Worm (Caenorhabditis elegans): ENCODE results near the gene baz-2.

Gene baz-2

DNA sequence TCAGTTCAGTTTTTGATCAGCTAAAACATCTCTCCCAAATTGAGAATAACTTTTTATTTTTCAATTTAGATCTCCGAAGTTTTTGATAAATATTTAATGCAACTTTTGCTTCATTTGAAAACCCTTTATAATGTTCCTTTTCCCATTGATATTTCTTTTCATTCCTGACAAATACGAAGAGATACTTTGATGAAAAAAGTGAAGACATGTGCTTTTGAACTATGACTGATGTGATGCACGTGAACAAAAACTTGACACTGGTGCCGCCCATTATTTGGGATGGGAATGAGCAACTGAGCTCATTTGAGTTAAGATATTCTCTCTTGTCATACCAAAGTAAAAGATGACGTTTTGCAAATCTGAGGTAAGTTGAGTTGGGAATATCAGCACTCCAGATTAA, 39.6 kb downstream of the baz-2 start, which contains the start of gene T04A6.1:
Gene T04A6.1, plus strand, starts transcription at position 301 of the 400 bp plus-strand sequence.
- TF ChIP-seq ztf-3 (GFP tag; optimal IDR thresholded peaks at IDR 0.05) = no peak
- TF ChIP-seq unc-62 (GFP tag; optimal IDR thresholded peaks at IDR 0.05) = no peak
- no peak for TF ChIP-seq rcor-1 (GFP tag; IDR thresholded peaks at IDR 0.05)
- TF ChIP-seq hlh-26 (GFP tag; conservative IDR thresholded peaks at IDR 0.05) = no peak
- no peak for TF ChIP-seq lin-26 (GFP tag; IDR thresholded peaks at IDR 0.05)

DNA sequence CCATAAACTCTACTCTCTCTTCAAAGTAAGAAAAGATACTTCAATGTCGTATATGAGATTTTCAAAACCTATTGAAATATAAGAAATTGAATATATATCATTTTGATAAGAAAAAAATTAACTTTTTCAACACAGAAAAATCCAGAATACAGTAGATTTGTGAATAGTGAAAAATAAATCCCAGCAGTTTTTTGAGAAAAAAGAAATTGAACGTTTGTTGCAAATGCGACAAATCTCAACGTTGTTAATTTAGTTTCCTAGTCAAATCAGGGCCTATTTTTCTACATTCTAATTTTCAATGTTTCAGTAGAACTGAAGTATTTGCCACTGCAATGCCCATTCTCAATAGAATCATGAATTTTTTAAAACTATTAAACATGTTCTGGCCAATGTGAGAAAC, 41.3 kb downstream of the baz-2 start, which contains the start of gene T04A6.2:
Gene T04A6.2, plus strand, starts transcription at position 301 of the 400 bp plus-strand sequence.
- no peak for TF ChIP-seq F22D6.2 (tag; optimal IDR thresholded peaks at IDR 0.05)
- no peak for TF ChIP-seq nhr-27 (tag; optimal IDR thresholded peaks at IDR 0.05)
- TF ChIP-seq ztf-18 (tag; optimal IDR thresholded peaks at IDR 0.05) = no peak
- no peak for TF ChIP-seq B0019.2 (GFP tag; conservative IDR thresholded peaks at IDR 0.05)
- TF ChIP-seq cebp-2 (GFP tag; IDR thresholded peaks at IDR 0.05) = no peak
- TF ChIP-seq mcd-1 (GFP tag; IDR thresholded peaks at IDR 0.05) = no peak
- no peak for TF ChIP-seq zim-3 (tag; optimal IDR thresholded peaks at IDR 0.05)
- no peak for TF ChIP-seq nhr-80 (tag; optimal IDR thresholded peaks at IDR 0.05)
- TF ChIP-seq Y67H2A.10 (GFP tag; conservative IDR thresholded peaks at IDR 0.05) = no peak
- no peak for TF ChIP-seq let-607 (tag; optimal IDR thresholded peaks at IDR 0.05)
- TF ChIP-seq dpl-1 (GFP tag; optimal IDR thresholded peaks at IDR 0.05) = no peak
- no peak for TF ChIP-seq lir-1 (GFP tag; conservative IDR thresholded peaks at IDR 0.05)

DNA sequence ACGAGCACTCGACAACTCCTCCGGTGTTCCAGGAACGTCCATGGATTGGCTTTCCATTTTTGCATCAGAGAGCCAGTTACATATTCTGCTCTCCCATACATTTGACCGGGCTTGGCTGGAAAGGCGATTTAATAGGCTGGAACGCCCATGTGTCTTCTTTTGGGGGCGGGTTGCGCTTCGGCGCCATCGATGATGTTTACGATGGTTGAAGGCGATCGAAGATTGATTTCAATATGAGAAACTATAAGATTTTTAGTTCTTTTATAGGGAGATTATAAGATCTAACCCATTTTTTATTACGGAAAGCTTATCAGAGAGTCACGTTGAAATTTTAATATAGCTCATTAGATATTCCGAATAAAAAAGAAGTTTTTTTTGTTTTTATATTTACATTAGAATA, 46.7 kb downstream of the baz-2 start, which contains the start of gene nsph-4.3:
Gene nsph-4.3, minus strand, starts transcription at position 101 of the 400 bp plus-strand sequence.
- TF ChIP-seq aptf-2 (GFP tag; conservative IDR thresholded peaks at IDR 0.05) (no peak), D2030.7 (GFP tag; IDR thresholded peaks at IDR 0.05) (no peak), die-1 (tag; optimal IDR thresholded peaks at IDR 0.05) (no peak), cebp-2 (GFP tag; IDR thresholded peaks at IDR 0.05) (no peak), zfh-2 (GFP tag; conservative IDR thresholded peaks at IDR 0.05) (no peak), zim-3 (tag; optimal IDR thresholded peaks at IDR 0.05) (no peak), hlh-26 (GFP tag; conservative IDR thresholded peaks at IDR 0.05) (no peak)

DNA sequence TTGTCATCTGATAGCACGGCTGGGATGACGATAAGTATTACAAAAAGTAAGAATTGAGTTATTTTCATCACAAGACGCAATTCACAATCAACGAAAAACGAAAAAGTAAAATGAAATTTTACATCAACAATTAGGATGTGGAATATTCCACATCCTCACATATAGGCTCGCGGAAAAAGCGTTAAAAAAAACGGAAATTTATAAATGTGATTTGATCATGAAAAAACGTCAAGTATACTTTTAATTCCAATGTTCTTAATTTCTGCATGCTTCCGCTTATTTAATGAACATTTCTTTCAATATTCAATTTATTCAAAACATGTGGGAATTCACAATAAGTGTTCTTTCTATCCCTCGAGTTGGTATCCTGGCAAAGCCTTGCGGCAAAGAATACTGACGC, 47.6 kb downstream of the baz-2 start, which contains the start of gene T04A6.3:
Gene T04A6.3, minus strand, starts transcription at position 101 of the 400 bp plus-strand sequence.
- TF ChIP-seq attf-6 (GFP tag; IDR thresholded peaks at IDR 0.05) (no peak), tbx-9 (tag; optimal IDR thresholded peaks at IDR 0.05; ENCODE audit: borderline replicate concordance) (no peak), die-1 (tag; optimal IDR thresholded peaks at IDR 0.05) (no peak), ama-1 (optimal IDR thresholded peaks at IDR 0.05) (no peak), ama-1 (GFP tag; optimal IDR thresholded peaks at IDR 0.05) (no peak), aptf-3 (GFP tag; IDR thresholded peaks at IDR 0.05) (no peak), nfya-2 (GFP tag; IDR thresholded peaks at IDR 0.05) (no peak)

DNA sequence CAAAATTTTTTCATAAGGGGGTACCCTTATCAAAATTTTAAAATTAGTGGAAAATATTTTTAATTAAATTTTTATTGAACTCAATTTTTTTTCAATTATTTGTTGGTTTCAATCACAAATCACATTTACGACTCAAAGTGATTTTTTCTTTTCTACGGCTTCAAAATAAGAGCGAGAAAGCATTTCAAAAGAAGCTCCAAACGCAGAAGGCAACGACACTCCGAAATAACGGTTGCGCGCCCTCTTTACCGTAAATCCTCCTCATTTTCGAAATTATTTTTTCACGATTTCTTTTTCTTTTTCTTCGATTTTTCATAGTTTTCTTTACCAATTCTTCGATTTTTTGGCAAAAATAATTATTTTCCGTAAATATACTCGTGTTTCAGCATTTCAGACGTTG, 54.7 kb downstream of the baz-2 start:
- TF ChIP-seq attf-3 (GFP tag; conservative IDR thresholded peaks at IDR 0.05) = peak; percentile 86

Data from whole organism, young adult.